Worm (Caenorhabditis elegans) whole organism, midembryonic: ENCODE results near the gene F58H1.8.

Experiments
- cog-1 ChIP-seq: sonication (generic microtip); optimal IDR thresholded peaks from 2 replicates; lab custom pipeline; 2016; ENCODE audit warnings: missing genetic modification characterization, missing compliant biosample characterization
- flt-1 ChIP-seq: fragments of 200-800 bp; sonication (Bioruptor generic); IDR thresholded peaks from 2 replicates; pipeline ENCODE4 v1.3.6; 2022; ENCODE audit warnings: missing genetic modification characterization, missing compliant biosample characterization
- klf-2 ChIP-seq: fragments of 200-800 bp; sonication (Bioruptor generic); conservative IDR thresholded peaks from 2 replicates; pipeline ENCODE4 v1.3.6; 2022; ENCODE audit warnings: missing genetic modification reagents, missing genetic modification characterization, missing compliant biosample characterization
- ref-1 ChIP-seq: fragments of 200-800 bp; sonication (Bioruptor generic); conservative IDR thresholded peaks from 2 replicates; pipeline ENCODE4 v1.3.6; 2022; ENCODE audit warnings: missing genetic modification reagents, missing genetic modification characterization, missing compliant biosample characterization
- ztf-23 ChIP-seq: fragments of 200-800 bp; sonication (Bioruptor generic); IDR thresholded peaks from 2 replicates; pipeline ENCODE4 v1.3.6; 2022; ENCODE audit warnings: missing genetic modification reagents, missing genetic modification characterization, missing compliant biosample characterization

DNA sequence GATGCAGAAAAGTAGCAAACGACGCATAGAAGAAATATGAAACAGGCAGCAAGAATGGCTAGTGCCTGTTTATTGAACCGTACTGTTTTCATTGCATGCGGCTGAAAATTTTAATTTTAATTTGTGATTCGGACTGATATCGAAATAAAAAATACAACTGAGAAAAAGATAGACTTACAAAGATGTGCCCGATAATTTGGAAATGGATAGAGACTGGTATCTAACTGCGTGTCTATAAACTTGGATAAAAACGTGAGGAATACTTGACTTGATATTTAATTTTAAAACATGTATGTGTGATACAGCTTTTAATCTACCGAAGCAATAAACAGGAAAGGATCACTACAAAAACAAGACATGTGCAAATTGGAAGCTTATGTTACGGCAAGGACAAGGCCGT lies 50.4 kb downstream of the F58H1.8 start, which contains the start of gene mans-2:
- TF ChIP-seq ref-1 (GFP tag; lab: Robert Waterston, UW) = no peak
- no peak for TF ChIP-seq klf-2 (GFP tag; lab: Robert Waterston, UW)
- TF ChIP-seq cog-1 (tag; lab: Kevin White, UChicago) = no peak
- no peak for TF ChIP-seq flt-1 (GFP tag; lab: Robert Waterston, UW)
- no peak for TF ChIP-seq ztf-23 (GFP tag; lab: Robert Waterston, UW)
